Worm (Caenorhabditis elegans): ENCODE data around the gene col-131.

Gene col-131

DNA sequence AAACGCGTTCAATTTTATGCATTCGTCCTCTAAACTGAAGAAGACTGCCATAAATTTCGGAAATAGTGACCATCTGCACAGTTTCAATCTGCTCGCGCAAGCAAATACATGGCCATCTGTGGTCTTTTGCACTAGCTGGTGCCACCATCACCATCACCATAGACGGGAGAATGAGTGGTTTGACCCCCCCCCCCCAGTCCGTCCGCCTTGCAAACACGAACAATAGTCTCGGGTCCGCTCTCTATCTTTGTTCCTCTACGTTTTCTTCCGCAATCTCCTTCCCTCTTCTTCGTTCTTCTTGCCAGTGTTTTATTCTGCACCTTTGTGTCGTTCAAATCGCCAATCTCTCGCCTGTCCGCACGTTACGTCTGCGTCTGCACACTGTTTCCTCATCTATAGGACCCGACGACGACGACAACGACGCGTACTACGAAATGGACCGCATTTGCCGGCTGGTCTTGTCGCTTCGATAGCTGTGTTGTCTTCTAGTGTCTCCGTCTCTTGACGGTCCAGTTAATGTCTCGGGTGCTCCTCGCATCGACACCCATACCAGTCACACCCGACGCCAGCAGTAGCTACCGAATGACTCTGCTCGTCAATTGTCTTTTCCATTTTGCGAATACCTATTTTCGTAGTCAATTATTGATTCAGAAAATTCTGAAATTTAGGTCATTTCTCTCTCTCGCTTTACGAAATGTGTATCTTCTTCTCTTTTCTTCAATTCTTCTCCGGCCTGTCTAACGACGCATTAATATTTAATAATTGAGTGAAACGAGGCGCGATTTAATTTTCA lies 37.2 kb downstream of the col-131 start (continued):
- peak; percentile 51 for TF ChIP-seq hlh-11 (tag; optimal IDR thresholded peaks at IDR 0.05)
- TF ChIP-seq spr-3 (GFP tag; optimal IDR thresholded peaks at IDR 0.05), result no peak
- TF ChIP-seq ZK546.5 (tag; optimal IDR thresholded peaks at IDR 0.05), result no peak
- TF ChIP-seq ama-1 (optimal IDR thresholded peaks at IDR 0.05), result no peak
- TF ChIP-seq hif-1 (tag; optimal IDR thresholded peaks at IDR 0.05), result no peak
- peak in 1 of 2 experiments; percentile 79 for TF ChIP-seq unc-62 (GFP tag; optimal IDR thresholded peaks at IDR 0.05 in 1 of 2)
- TF ChIP-seq unc-62 (tag; optimal IDR thresholded peaks at IDR 0.05), result no peak
- no peak for TF ChIP-seq lin-1 (GFP tag; IDR thresholded peaks at IDR 0.05)
- no peak for TF ChIP-seq ctbp-1 (GFP tag; IDR thresholded peaks at IDR 0.05)
- no peak for TF ChIP-seq arid-1 (GFP tag; conservative IDR thresholded peaks at IDR 0.05)
- no peak for TF ChIP-seq pqm-1 (tag; optimal IDR thresholded peaks at IDR 0.05)

DNA sequence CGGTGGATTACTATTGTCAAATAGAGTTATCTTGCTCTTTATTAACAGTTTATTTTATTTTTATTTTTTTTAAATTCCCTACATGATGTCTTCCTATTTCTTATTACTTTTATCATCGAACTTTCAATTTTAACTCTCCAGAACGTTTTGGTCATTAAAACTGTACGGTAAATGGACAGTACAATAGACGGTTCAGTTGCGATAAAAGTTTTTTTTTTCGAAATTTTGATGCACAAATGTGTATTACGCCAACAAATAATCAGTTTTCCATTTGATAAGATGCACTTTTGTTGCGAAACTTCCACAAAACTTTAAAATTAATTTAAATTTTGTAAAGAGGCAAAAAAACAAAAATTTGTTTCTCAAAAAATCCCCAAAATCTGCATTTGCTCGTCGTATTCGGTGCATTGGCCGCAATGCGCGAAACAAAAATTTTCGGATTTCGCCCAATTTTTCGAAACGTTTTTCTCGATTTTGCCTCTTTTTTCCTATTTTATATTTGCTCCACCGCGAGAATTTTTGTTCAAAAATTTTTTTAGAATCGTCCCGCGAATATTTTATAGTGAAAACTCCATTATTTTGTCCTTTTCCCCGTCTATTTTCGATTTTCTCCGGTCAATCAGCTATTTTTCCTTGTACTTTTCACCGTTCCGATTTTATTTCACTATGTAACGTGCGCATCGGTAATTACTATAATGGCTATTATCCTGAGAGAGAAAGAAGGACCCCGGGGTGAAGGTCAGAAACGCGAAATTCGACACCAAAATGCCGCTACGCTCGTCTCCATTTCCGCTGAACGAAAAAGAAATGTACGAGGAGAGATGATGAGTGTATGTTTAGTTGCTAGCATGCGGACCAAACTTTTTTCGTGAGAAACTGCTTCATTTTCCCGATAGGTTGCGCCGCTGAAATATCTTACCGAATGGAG lies 38.1 kb downstream of the col-131 start:
- TF ChIP-seq nhr-28 (tag; optimal IDR thresholded peaks at IDR 0.05) (peak; percentile 8), ceh-44 (GFP tag; IDR thresholded peaks at IDR 0.05) (no peak), zip-2 (tag; optimal IDR thresholded peaks at IDR 0.05) (no peak), lin-39 (tag; optimal IDR thresholded peaks at IDR 0.05) (no peak), spr-3 (GFP tag; optimal IDR thresholded peaks at IDR 0.05) (no peak), mes-2 (tag; optimal IDR thresholded peaks at IDR 0.05; ENCODE audit: poor library complexity, severe bottlenecking) (peak; percentile 16), hlh-11 (tag; optimal IDR thresholded peaks at IDR 0.05) (no peak), dve-1 (tag; optimal IDR thresholded peaks at IDR 0.05; ENCODE audit: insufficient read depth) (peak; percentile 7), mxl-2 (GFP tag; conservative IDR thresholded peaks at IDR 0.05) (no peak), ama-1 (optimal IDR thresholded peaks at IDR 0.05) (no peak), nhr-111 (GFP tag; optimal IDR thresholded peaks at IDR 0.05) (no peak), snpc-1.2 (GFP tag; IDR thresholded peaks at IDR 0.05) (peak; percentile 38; the same call in 1 of the 2 replicates), aha-1 (tag) (peak; percentile 32), T20F7.1 (GFP tag; optimal IDR thresholded peaks at IDR 0.05) (no peak), F49E8.2 (tag; optimal IDR thresholded peaks at IDR 0.05; ENCODE audit: borderline replicate concordance) (no peak), ztf-7 (tag; optimal IDR thresholded peaks at IDR 0.05) (no peak), vab-7 (GFP tag; IDR thresholded peaks at IDR 0.05) (no peak), pqm-1 (tag; optimal IDR thresholded peaks at IDR 0.05) (peak; percentile 56), daf-16 (GFP tag; optimal IDR thresholded peaks at IDR 0.05) (no peak), daf-16 (tag; optimal IDR thresholded peaks at IDR 0.05) (peak; percentile 6), lin-15B (tag; optimal IDR thresholded peaks at IDR 0.05) (no peak)

DNA sequence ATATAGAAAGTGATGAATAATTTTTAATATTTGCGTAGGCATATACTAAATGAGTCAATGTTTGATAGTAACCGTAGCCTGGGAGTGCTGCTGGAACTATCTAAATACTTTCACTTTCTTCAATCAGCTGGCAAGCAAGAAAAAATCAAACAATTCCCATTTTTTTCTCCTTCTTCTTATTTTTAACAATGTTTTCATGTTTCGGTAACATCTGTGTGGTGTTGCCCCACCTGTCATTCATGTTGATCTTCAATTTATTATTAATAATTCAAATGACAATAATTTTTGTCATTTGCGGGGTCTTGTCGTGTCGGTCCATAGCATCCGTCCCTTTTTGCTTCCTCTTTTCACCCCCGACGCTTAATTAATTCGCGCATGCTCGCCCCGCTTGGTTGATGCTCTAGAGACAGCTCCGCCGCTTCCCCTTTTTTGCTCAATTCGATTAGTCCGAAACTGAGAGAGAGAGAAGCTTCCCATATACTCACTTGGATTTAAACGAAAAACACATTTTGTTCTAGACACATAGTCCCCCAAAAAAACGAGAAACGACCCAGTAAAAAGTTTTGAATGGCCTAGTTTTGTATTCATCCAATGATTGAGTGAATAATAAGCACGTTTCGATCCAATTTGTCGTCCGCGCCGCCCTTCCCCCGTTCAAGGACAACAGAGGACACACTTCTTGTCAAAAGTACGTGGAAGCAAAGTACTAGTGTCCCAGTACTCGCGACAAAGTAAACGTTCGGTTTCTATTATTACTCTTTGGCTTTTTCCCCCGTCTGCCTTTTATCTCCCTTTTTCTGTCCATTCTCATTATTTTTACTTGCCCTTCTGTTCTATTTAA lies 39.1 kb downstream of the col-131 start:
- peak in 1 of 2 experiments; percentile 97 for TF ChIP-seq unc-62 (GFP tag; optimal IDR thresholded peaks at IDR 0.05 in 1 of 2)
- TF ChIP-seq unc-62 (tag; optimal IDR thresholded peaks at IDR 0.05), result no peak
- no peak for TF ChIP-seq Y48G9A.11 (GFP tag; IDR thresholded peaks at IDR 0.05)
- TF ChIP-seq T26A8.4 (GFP tag; IDR thresholded peaks at IDR 0.05), result no peak; the same call in 1 of the 2 replicates
- no peak for TF ChIP-seq F10B5.3 (tag; optimal IDR thresholded peaks at IDR 0.05)
- no peak for TF ChIP-seq lir-3 (tag; optimal IDR thresholded peaks at IDR 0.05)
- peak; percentile 7 for TF ChIP-seq mxl-3 (GFP tag; optimal IDR thresholded peaks at IDR 0.05)
- peak; percentile 18 for TF ChIP-seq nhr-25 (tag; optimal IDR thresholded peaks at IDR 0.05; ENCODE audit: borderline replicate concordance, insufficient read depth)
- TF ChIP-seq rbr-2 (tag; optimal IDR thresholded peaks at IDR 0.05), result peak; percentile 7
- TF ChIP-seq lin-1 (GFP tag; IDR thresholded peaks at IDR 0.05), result no peak
- 0 out of 2 replicates have a peak, but pooled peaks have one; percentile 5 for TF ChIP-seq hmg-1.1 (GFP tag; IDR thresholded peaks at IDR 0.05)
- TF ChIP-seq mes-2 (tag; optimal IDR thresholded peaks at IDR 0.05; ENCODE audit: poor library complexity, severe bottlenecking), result peak; percentile 8
